Worm (Caenorhabditis elegans): ENCODE measurements around the gene pbs-1.
A peak's percentile ranks its signal among the peaks of the same experiment; 100 is the strongest.

DNA sequence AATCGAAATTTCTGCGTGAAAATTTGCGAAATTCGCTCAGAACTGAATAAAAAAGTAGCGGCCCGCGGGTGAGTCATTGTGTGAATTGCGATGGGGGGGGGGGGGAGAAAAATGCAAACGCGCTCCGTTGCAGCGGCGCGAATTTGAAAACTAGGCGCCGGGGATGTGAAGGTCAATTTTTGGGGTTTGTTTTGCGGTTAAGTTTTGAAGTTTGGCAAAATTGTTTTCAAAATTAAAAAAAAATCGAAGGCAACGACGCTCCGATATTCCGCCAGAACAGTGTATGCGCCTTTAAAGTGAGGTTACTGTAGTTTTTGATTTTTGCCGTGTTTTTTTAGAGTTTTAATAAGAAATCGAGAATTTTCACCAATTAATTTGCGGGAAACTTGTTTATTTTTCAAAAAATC is 28.8 kb upstream of the pbs-1 start:
- no peak for TF ChIP-seq him-1 (tag; optimal IDR thresholded peaks at IDR 0.05)
- TF ChIP-seq dao-5 (tag; optimal IDR thresholded peaks at IDR 0.05) = no peak
- TF ChIP-seq W03F9.2 (tag; optimal IDR thresholded peaks at IDR 0.05) = peak; percentile 28

All from whole organism, L4/young adult.